Worm (Caenorhabditis elegans) whole organism, midembryonic: ENCODE results near the gene C46H3.2.

Source experiments
- T22C8.4 ChIP-seq: fragments of 200-800 bp; sonication (Bioruptor generic); IDR thresholded peaks from 2 replicates; pipeline ENCODE4 v1.3.6; 2022; ENCODE audit warnings: missing genetic modification characterization, missing compliant biosample characterization
- cog-1 ChIP-seq: sonication (generic microtip); optimal IDR thresholded peaks from 2 replicates; lab custom pipeline; 2016; ENCODE audit warnings: missing genetic modification characterization, missing compliant biosample characterization
- klf-2 ChIP-seq: fragments of 200-800 bp; sonication (Bioruptor generic); conservative IDR thresholded peaks from 2 replicates; pipeline ENCODE4 v1.3.6; 2022; ENCODE audit warnings: missing genetic modification reagents, missing genetic modification characterization, missing compliant biosample characterization
- tab-1 ChIP-seq: fragments of 200-800 bp; sonication (Bioruptor generic); IDR thresholded peaks from 2 replicates; pipeline ENCODE4 v1.3.6; 2022; ENCODE audit warnings: missing genetic modification characterization, missing compliant biosample characterization
- ztf-29 ChIP-seq: fragments of 200-800 bp; sonication (Bioruptor generic); IDR thresholded peaks from 2 replicates; pipeline ENCODE4 v1.3.6; 2022; ENCODE audit warnings: missing genetic modification reagents, missing genetic modification characterization, missing compliant biosample characterization

ce11 chrX:1272539-1272938, 42.0 kb upstream of the C46H3.2 start, which contains the start of gene C52B11.5:
- TF ChIP-seq ztf-29 (GFP tag; lab: Robert Waterston, UW) (no peak), cog-1 (tag; lab: Kevin White, UChicago) (no peak), tab-1 (GFP tag; lab: Robert Waterston, UW) (no peak), T22C8.4 (no peak), klf-2 (GFP tag; lab: Robert Waterston, UW) (no peak)
